Fruit fly (Drosophila melanogaster): ENCODE data around the gene CG11248.

DNA sequence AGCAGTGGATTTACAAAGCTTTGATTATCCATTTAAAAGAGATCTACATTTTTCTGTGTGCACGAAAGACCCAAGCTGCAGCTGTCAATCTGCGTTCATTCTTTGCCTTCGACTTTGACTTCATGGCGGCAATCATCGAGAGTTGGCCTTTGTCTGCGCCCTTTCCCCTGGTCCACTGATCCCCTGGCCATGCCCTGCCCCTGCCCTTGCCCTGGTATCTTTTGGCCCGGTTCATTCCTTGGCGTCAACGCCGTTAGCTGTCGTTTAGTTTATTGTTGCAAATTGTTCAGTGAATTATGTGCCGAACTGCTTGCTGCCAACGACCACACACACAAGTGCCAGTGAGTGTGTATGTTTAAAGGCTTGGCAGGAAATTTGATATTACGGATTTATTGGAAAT, 21.1 kb downstream of the CG11248 start:
- TF ChIP-seq fd85E (GFP tag; optimal IDR thresholded peaks at IDR 0.05) (no peak), CG6808 (GFP tag; optimal IDR thresholded peaks at IDR 0.05) (no peak), fd59A (GFP tag; optimal IDR thresholded peaks at IDR 0.05) (no peak)
